Worm (Caenorhabditis elegans): ENCODE results near the gene des-2.

DNA sequence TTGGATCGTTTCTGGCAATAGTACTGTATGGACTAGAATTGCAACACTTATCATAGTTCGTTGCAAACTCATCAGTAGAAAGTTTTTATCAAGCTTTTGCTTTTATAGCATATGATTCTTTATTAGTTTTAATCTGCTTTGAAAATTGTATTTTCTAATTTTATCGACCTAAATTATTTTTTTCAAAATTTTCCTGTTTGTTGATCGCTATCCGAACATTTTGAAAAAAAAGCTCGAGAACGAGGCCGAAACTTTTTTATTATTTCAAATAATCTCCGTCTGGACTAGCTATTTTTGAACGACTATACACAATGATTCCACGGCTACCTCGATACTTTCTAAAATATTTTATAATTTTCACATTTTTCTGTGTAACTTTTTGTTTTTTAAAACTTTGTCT lies 35.1 kb downstream of the des-2 start, which contains the start of gene F55C10.4:
- TF ChIP-seq C06A6.2 (GFP tag; conservative IDR thresholded peaks at IDR 0.05) (no peak), lir-1 (GFP tag; conservative IDR thresholded peaks at IDR 0.05) (no peak), sea-2 (GFP tag; IDR thresholded peaks at IDR 0.05) (no peak), K12H6.12 (tag; optimal IDR thresholded peaks at IDR 0.05) (no peak), let-607 (tag; optimal IDR thresholded peaks at IDR 0.05) (no peak), hrde-1 (tag; optimal IDR thresholded peaks at IDR 0.05; ENCODE audit: borderline replicate concordance) (no peak)
